Worm (Caenorhabditis elegans) whole organism, L4 larva: ENCODE measurements around the gene F54G2.1.
A peak's percentile ranks its signal among the peaks of the same experiment; 100 is the strongest.

Experiments
- F10B5.3 ChIP-seq: sonication (generic microtip); optimal IDR thresholded peaks from 2 replicates; lab custom pipeline; 2016; ENCODE audit warnings: mild to moderate bottlenecking, missing genetic modification characterization, missing compliant biosample characterization
- F44E2.7 ChIP-seq: fragments of 200-800 bp; sonication (Bioruptor generic); IDR thresholded peaks from 2 replicates; pipeline ENCODE4 v2.1.2; 2022; ENCODE audit warnings: missing genetic modification characterization, missing compliant biosample characterization
- T26A8.4 ChIP-seq: fragments of 200-800 bp; sonication (Bioruptor generic); IDR thresholded peaks from 2 replicates; pipeline ENCODE4 v1.3.6; 2022; ENCODE audit warnings: missing genetic modification characterization, missing compliant biosample characterization
- Y48G9A.11 ChIP-seq: fragments of 200-800 bp; sonication (Bioruptor generic); IDR thresholded peaks from 2 replicates; pipeline ENCODE4 v1.3.6; 2022; ENCODE audit warnings: missing genetic modification reagents, missing genetic modification characterization, missing compliant biosample characterization
- Y75B8A.6 ChIP-seq: fragments of 200-800 bp; sonication (Bioruptor generic); IDR thresholded peaks from 2 replicates; pipeline ENCODE4 v1.3.6; 2022; ENCODE audit warnings: missing genetic modification reagents, missing genetic modification characterization, missing compliant biosample characterization
- ZK337.2 ChIP-seq: fragments of 200-800 bp; sonication (Bioruptor generic); IDR thresholded peaks from 2 replicates; pipeline ENCODE4 v1.3.6; 2022; ENCODE audit warnings: missing genetic modification reagents, missing genetic modification characterization, missing compliant biosample characterization
- aly-2 ChIP-seq: sonication (generic microtip); optimal IDR thresholded peaks from 2 replicates; lab custom pipeline; 2018; ENCODE audit warnings: missing biosample characterization, missing genetic modification characterization
- attf-4 ChIP-seq: sonication (generic microtip); optimal IDR thresholded peaks from 3 replicates; lab custom pipeline; 2017; ENCODE audit warnings: missing biosample characterization, missing genetic modification characterization
- ceh-62 ChIP-seq: sonication (generic microtip); optimal IDR thresholded peaks from 2 replicates; lab custom pipeline; 2017; ENCODE audit warnings: missing biosample characterization, missing genetic modification characterization
- ceh-82 ChIP-seq: sonication (generic microtip); optimal IDR thresholded peaks from 2 replicates; lab custom pipeline; 2017; ENCODE audit warnings: missing biosample characterization, missing genetic modification characterization
- ces-1 ChIP-seq: fragments of 150-350 bp; sonication (generic microtip); optimal IDR thresholded peaks from 4 replicates; lab custom pipeline; 2014; ENCODE audit warnings: missing biosample characterization, missing genetic modification reagents, missing genetic modification characterization
- daf-12 ChIP-seq: fragments of 150-350 bp; optimal IDR thresholded peaks from 2 replicates; lab custom pipeline; 2014; ENCODE audit warnings: missing biosample characterization, missing genetic modification reagents, missing genetic modification characterization
- daf-16 ChIP-seq, 3 experiments: sonication (generic microtip); optimal IDR thresholded peaks; 2 replicates each; lab custom pipeline; 2016 to 2017; ENCODE audit warnings: missing genetic modification characterization in 3 of 3, missing genetic modification reagents in 3 of 3, mild to moderate bottlenecking in 2 of 3, missing compliant biosample characterization in 2 of 3, missing biosample characterization in 1 of 3, moderate library complexity in 1 of 3
- daf-19 ChIP-seq: fragments of 200-800 bp; sonication (Bioruptor generic); conservative IDR thresholded peaks from 2 replicates; pipeline ENCODE4 v1.3.6; 2022; ENCODE audit warnings: missing genetic modification characterization, missing compliant biosample characterization
- dmd-8 ChIP-seq: fragments of 200-800 bp; sonication (Bioruptor generic); IDR thresholded peaks from 2 replicates; pipeline ENCODE4 v1.3.6; 2022; ENCODE audit warnings: missing genetic modification characterization, missing compliant biosample characterization
- hif-1 ChIP-seq, 2 experiments: sonication (generic microtip); optimal IDR thresholded peaks; 2 replicates each; lab custom pipeline; 2016 to 2017; ENCODE audit warnings: missing compliant biosample characterization in 2 of 2, missing genetic modification characterization in 2 of 2, missing genetic modification reagents in 2 of 2, missing genotype in 2 of 2, mild to moderate bottlenecking in 1 of 2
- hmg-1.1 ChIP-seq: fragments of 200-800 bp; sonication (Bioruptor generic); IDR thresholded peaks from 2 replicates; pipeline ENCODE4 v1.3.6; 2022; ENCODE audit warnings: missing genetic modification reagents, missing genetic modification characterization, missing compliant biosample characterization
- lim-7 ChIP-seq: fragments of 200-800 bp; sonication (Bioruptor generic); IDR thresholded peaks from 2 replicates; pipeline ENCODE4 v1.3.6; 2022; ENCODE audit warnings: missing genetic modification characterization, missing compliant biosample characterization
- lin-1 ChIP-seq: fragments of 200-800 bp; sonication (Bioruptor generic); IDR thresholded peaks from 2 replicates; pipeline ENCODE4 v1.3.6; 2022; ENCODE audit warnings: missing genetic modification reagents, missing genetic modification characterization, missing compliant biosample characterization
- lin-29 ChIP-seq: fragments of 200-800 bp; sonication (Bioruptor generic); IDR thresholded peaks from 2 replicates; pipeline ENCODE4 v1.3.6; 2022; ENCODE audit warnings: missing genetic modification reagents, missing genetic modification characterization, missing compliant biosample characterization
- lin-39 ChIP-seq: fragments of 150-350 bp; optimal IDR thresholded peaks from 2 replicates; lab custom pipeline; 2014; ENCODE audit warnings: missing biosample characterization, missing genetic modification reagents, missing genetic modification characterization
- lir-3 ChIP-seq: sonication (generic microtip); optimal IDR thresholded peaks from 2 replicates; lab custom pipeline; 2016; ENCODE audit warnings: mild to moderate bottlenecking, missing genetic modification characterization, missing compliant biosample characterization
- madf-5 ChIP-seq, 2 experiments: fragments of 200-800 bp; sonication (Bioruptor generic); IDR thresholded peaks; 2 replicates each; pipeline ENCODE4 v1.3.6; 2022; ENCODE audit warnings: missing compliant biosample characterization in 2 of 2, missing genetic modification characterization in 2 of 2
- madf-9 ChIP-seq: fragments of 200-800 bp; sonication (Bioruptor generic); conservative IDR thresholded peaks from 2 replicates; pipeline ENCODE4 v1.3.6; 2022; ENCODE audit warnings: missing genetic modification reagents, missing genetic modification characterization, missing compliant biosample characterization
- mdl-1 ChIP-seq, 2 experiments: fragments of 150-350 bp in 1 of 2; sonication (generic microtip) in 1 of 2; optimal IDR thresholded peaks; 2 replicates each; lab custom pipeline; 2014 to 2017; ENCODE audit warnings: missing biosample characterization in 2 of 2, missing genetic modification characterization in 2 of 2
- mes-2 ChIP-seq: sonication (generic microtip); optimal IDR thresholded peaks from 2 replicates; lab custom pipeline; 2016; ENCODE audit warnings: missing genotype, mild to moderate bottlenecking, missing genetic modification characterization, missing compliant biosample characterization; ENCODE audit not compliant: poor library complexity, severe bottlenecking
- mxl-2 ChIP-seq: fragments of 200-800 bp; sonication (Bioruptor generic); conservative IDR thresholded peaks from 2 replicates; pipeline ENCODE4 v1.3.6; 2022; ENCODE audit warnings: missing genetic modification reagents, missing genetic modification characterization, missing compliant biosample characterization
- nhr-10 ChIP-seq: fragments of 150-350 bp; optimal IDR thresholded peaks from 2 replicates; lab custom pipeline; 2014; ENCODE audit warnings: missing biosample characterization, missing genetic modification characterization
- nhr-102 ChIP-seq: sonication (generic microtip); optimal IDR thresholded peaks from 2 replicates; lab custom pipeline; 2016; ENCODE audit warnings: mild to moderate bottlenecking, missing genetic modification characterization, moderate library complexity, missing compliant biosample characterization
- nhr-42 ChIP-seq: fragments of 200-800 bp; sonication (Bioruptor generic); IDR thresholded peaks from 2 replicates; pipeline ENCODE4 v1.3.6; 2022; ENCODE audit warnings: missing genetic modification characterization, missing compliant biosample characterization
- nhr-6 ChIP-seq: fragments of 150-350 bp; optimal IDR thresholded peaks from 2 replicates; lab custom pipeline; 2014; ENCODE audit warnings: missing biosample characterization, missing genetic modification characterization
- nhr-76 ChIP-seq: fragments of 150-350 bp; optimal IDR thresholded peaks from 2 replicates; lab custom pipeline; 2014; ENCODE audit warnings: missing biosample characterization, missing genetic modification characterization
- nhr-77 ChIP-seq: fragments of 150-350 bp; optimal IDR thresholded peaks from 2 replicates; lab custom pipeline; 2014; ENCODE audit warnings: missing biosample characterization, missing genetic modification characterization
- pqm-1 ChIP-seq: sonication (generic microtip); optimal IDR thresholded peaks from 2 replicates; lab custom pipeline; 2017; ENCODE audit warnings: missing biosample characterization, missing genetic modification characterization
- saeg-2 ChIP-seq: fragments of 200-800 bp; sonication (Bioruptor generic); IDR thresholded peaks from 2 replicates; pipeline ENCODE4 v1.3.6; 2022; ENCODE audit warnings: missing genetic modification reagents, missing genetic modification characterization, missing compliant biosample characterization
- sdz-12 ChIP-seq: fragments of 200-800 bp; sonication (Bioruptor generic); optimal IDR thresholded peaks from 2 replicates; lab custom pipeline; 2018; ENCODE audit warnings: mild to moderate bottlenecking, missing genetic modification characterization, missing compliant biosample characterization
- set-16 ChIP-seq: fragments of 200-800 bp; sonication (Bioruptor generic); IDR thresholded peaks from 2 replicates; pipeline ENCODE4 v1.3.6; 2022; ENCODE audit warnings: missing genetic modification reagents, missing genetic modification characterization, missing compliant biosample characterization
- snpc-1.2 ChIP-seq: fragments of 200-800 bp; sonication (Bioruptor generic); IDR thresholded peaks from 2 replicates; pipeline ENCODE4 v1.3.6; 2022; ENCODE audit warnings: missing genetic modification reagents, missing genetic modification characterization, missing compliant biosample characterization
- spr-1 ChIP-seq: sonication (generic microtip); optimal IDR thresholded peaks from 2 replicates; lab custom pipeline; 2016; ENCODE audit warnings: mild to moderate bottlenecking, missing genetic modification characterization, missing compliant biosample characterization
- spr-3 ChIP-seq: fragments of 200-800 bp; sonication (Bioruptor generic); optimal IDR thresholded peaks from 2 replicates; lab custom pipeline; 2018; ENCODE audit warnings: mild to moderate bottlenecking, missing genetic modification characterization, missing compliant biosample characterization
- unc-62 ChIP-seq, 3 experiments: fragments of 150-350 bp in 1 of 3; sonication (generic microtip); optimal IDR thresholded peaks in 2 of 3; peaks in 1 of 3; 1 replicate in 1 of 3; 2 replicates in 2 of 3; lab custom pipeline; 2014 to 2017; ENCODE audit warnings: missing biosample characterization in 3 of 3, missing genetic modification characterization in 3 of 3, missing genetic modification reagents in 3 of 3, missing genotype in 1 of 3
- vab-7 ChIP-seq: fragments of 200-800 bp; sonication (Bioruptor generic); IDR thresholded peaks from 2 replicates; pipeline ENCODE4 v1.3.6; 2022; ENCODE audit warnings: missing genetic modification reagents, missing genetic modification characterization, missing compliant biosample characterization
- zfp-2 ChIP-seq: sonication (generic microtip); optimal IDR thresholded peaks from 2 replicates; lab custom pipeline; 2016; ENCODE audit warnings: mild to moderate bottlenecking, missing genetic modification characterization, missing compliant biosample characterization
- zip-11 ChIP-seq: fragments of 200-800 bp; sonication (Bioruptor generic); IDR thresholded peaks from 2 replicates; pipeline ENCODE4 v1.3.6; 2022; ENCODE audit warnings: missing genetic modification characterization, missing compliant biosample characterization
- ztf-11 ChIP-seq: fragments of 150-350 bp; optimal IDR thresholded peaks from 2 replicates; lab custom pipeline; 2014; ENCODE audit warnings: missing biosample characterization, missing genetic modification characterization
- ztf-7 ChIP-seq: fragments of 150-350 bp; optimal IDR thresholded peaks from 2 replicates; lab custom pipeline; 2014; ENCODE audit warnings: missing biosample characterization, missing genetic modification characterization

The F54G2.1 gene

DNA sequence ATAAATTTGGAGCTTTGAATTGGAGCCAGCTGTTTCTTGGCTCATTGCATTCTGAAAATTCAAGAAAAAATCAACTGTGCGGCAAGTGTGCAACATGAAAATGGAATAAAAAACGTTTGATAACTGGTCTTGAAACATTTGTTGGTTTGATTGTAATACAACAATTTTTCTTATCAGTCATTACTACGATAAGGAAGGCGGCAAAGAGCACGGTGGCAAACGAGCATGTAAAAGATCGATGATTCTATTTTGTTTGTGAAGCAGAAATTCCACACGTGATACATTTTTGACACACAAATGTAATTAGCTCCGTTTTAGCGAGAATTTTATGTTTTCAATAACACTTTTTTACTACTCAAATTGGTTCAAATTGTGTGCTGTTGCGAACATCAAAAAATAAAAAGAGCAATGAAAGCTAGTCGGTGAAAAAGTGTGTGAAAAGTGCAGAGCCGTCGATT, 83.6 kb downstream of the F54G2.1 start, which contains the start of gene H01M10.1 (continued):
- no peak for TF ChIP-seq lir-3 (tag; lab: Kevin White, UChicago)
- peak; percentile 34 for TF ChIP-seq nhr-102
- peak; percentile 75 for TF ChIP-seq pqm-1 (tag; lab: Kevin White, UChicago)
- no peak for TF ChIP-seq vab-7
- TF ChIP-seq, all 104 proteins: peak for 14

- TF ChIP-seq nhr-42 (GFP tag; lab: Robert Waterston, UW) (no peak), ZK337.2 (GFP tag; lab: Robert Waterston, UW) (no peak), dmd-8 (GFP tag; lab: Robert Waterston, UW) (no peak), ztf-7 (tag; lab: Kevin White, UChicago) (no peak), hif-1 (tag; optimal IDR thresholded peaks at IDR 0.05; lab: Kevin White, UChicago) (no peak), lin-29 (no peak), mxl-2 (no peak), nhr-77 (tag; lab: Kevin White, UChicago) (no peak), T26A8.4 (GFP tag; lab: Robert Waterston, UW) (no peak), ceh-62 (no peak), saeg-2 (GFP tag; lab: Robert Waterston, UW) (no peak), ztf-11 (tag; lab: Kevin White, UChicago) (no peak), daf-12 (tag; lab: Kevin White, UChicago) (no peak), zip-11 (GFP tag; lab: Robert Waterston, UW) (no peak), daf-19 (GFP tag; lab: Robert Waterston, UW) (no peak), daf-16 (GFP tag; optimal IDR thresholded peaks at IDR 0.05; lab: Kevin White, UChicago) (no peak), daf-16 (tag; optimal IDR thresholded peaks at IDR 0.05; lab: Kevin White, UChicago) (no peak), snpc-1.2 (GFP tag; lab: Robert Waterston, UW) (no peak)
Observed at ce11 chrX:2577442-2577841, 86.7 kb downstream of the F54G2.1 start, which contains the start of gene ttr-42. TSS of gene ttr-42 (plus strand) at chrX:2577742.

ce11 chrX:2572646-2573149, 91.5 kb downstream of the F54G2.1 start, which contains the start of the genes ccd-5 and F52H2.1:
TSS of gene ccd-5 (minus strand) at chrX:2572653.
TSS of gene F52H2.1 (plus strand) at chrX:2573099.
- no peak for TF ChIP-seq madf-5 (GFP tag; IDR thresholded peaks at IDR 0.05; lab: Robert Waterston, UW)
- no peak for TF ChIP-seq ces-1 (GFP tag; lab: Kevin White, UChicago)
- no peak for TF ChIP-seq lin-39 (tag; lab: Kevin White, UChicago)
- TF ChIP-seq mdl-1 (tag; optimal IDR thresholded peaks at IDR 0.05; lab: Kevin White, UChicago): no peak
- TF ChIP-seq madf-9 (GFP tag; lab: Robert Waterston, UW): no peak
- TF ChIP-seq Y48G9A.11 (GFP tag; lab: Robert Waterston, UW): no peak
- TF ChIP-seq nhr-10 (tag; lab: Kevin White, UChicago): no peak
- peak in 1 of 2 experiments; percentile 4 for TF ChIP-seq hif-1 (tag; optimal IDR thresholded peaks at IDR 0.05; lab: Kevin White, UChicago)
- peak; percentile 42; the same call in 1 of the 2 replicates for TF ChIP-seq hmg-1.1
- no peak for TF ChIP-seq F44E2.7
- no peak for TF ChIP-seq attf-4 (tag; lab: Kevin White, UChicago)
- no peak for TF ChIP-seq Y75B8A.6 (GFP tag; lab: Robert Waterston, UW)
- TF ChIP-seq lin-1 (GFP tag; lab: Robert Waterston, UW): no peak
- TF ChIP-seq sdz-12 (GFP tag; lab: Kevin White, UChicago): no peak
- TF ChIP-seq spr-3 (GFP tag; lab: Kevin White, UChicago): no peak
- no peak for TF ChIP-seq nhr-6
- TF ChIP-seq lim-7: no peak
- TF ChIP-seq zfp-2 (tag; lab: Kevin White, UChicago): no peak
- no peak for TF ChIP-seq vab-7
- TF ChIP-seq zip-11 (GFP tag; lab: Robert Waterston, UW): no peak
- TF ChIP-seq ceh-82 (tag; lab: Kevin White, UChicago): no peak
- TF ChIP-seq F10B5.3 (tag; lab: Kevin White, UChicago): no peak
- TF ChIP-seq spr-1 (tag; lab: Kevin White, UChicago): no peak
- peak in 1 of 2 experiments; percentile 59 for TF ChIP-seq unc-62 (GFP tag; optimal IDR thresholded peaks at IDR 0.05 in 1 of 2; lab: Kevin White, UChicago)
- TF ChIP-seq unc-62 (tag; optimal IDR thresholded peaks at IDR 0.05; lab: Kevin White, UChicago): no peak
- no peak for TF ChIP-seq aly-2
- no peak for TF ChIP-seq nhr-76 (tag; lab: Kevin White, UChicago)
- peak; percentile 75 for TF ChIP-seq mes-2 (tag; lab: Kevin White, UChicago)
- no peak for TF ChIP-seq snpc-1.2 (GFP tag; lab: Robert Waterston, UW)
- TF ChIP-seq set-16: no peak
